Worm (Caenorhabditis elegans) whole organism, midembryonic: ENCODE measurements around the gene syd-2.

Experiments used
- T22C8.4 ChIP-seq: fragments of 200-800 bp; sonication (Bioruptor generic); IDR thresholded peaks from 2 replicates; pipeline ENCODE4 v1.3.6; 2022; ENCODE audit warnings: missing genetic modification characterization, missing compliant biosample characterization
- flt-1 ChIP-seq: fragments of 200-800 bp; sonication (Bioruptor generic); IDR thresholded peaks from 2 replicates; pipeline ENCODE4 v1.3.6; 2022; ENCODE audit warnings: missing genetic modification characterization, missing compliant biosample characterization
- klf-2 ChIP-seq: fragments of 200-800 bp; sonication (Bioruptor generic); conservative IDR thresholded peaks from 2 replicates; pipeline ENCODE4 v1.3.6; 2022; ENCODE audit warnings: missing genetic modification reagents, missing genetic modification characterization, missing compliant biosample characterization
- med-1 ChIP-seq: sonication (generic microtip); optimal IDR thresholded peaks from 2 replicates; lab custom pipeline; 2017; ENCODE audit warnings: missing genetic modification characterization, mild to moderate bottlenecking, missing compliant biosample characterization, antibody characterized with exemption, missing genetic modification reagents; ENCODE audit not compliant: insufficient read depth
- ref-1 ChIP-seq: fragments of 200-800 bp; sonication (Bioruptor generic); conservative IDR thresholded peaks from 2 replicates; pipeline ENCODE4 v1.3.6; 2022; ENCODE audit warnings: missing genetic modification reagents, missing genetic modification characterization, missing compliant biosample characterization
- tab-1 ChIP-seq: fragments of 200-800 bp; sonication (Bioruptor generic); IDR thresholded peaks from 2 replicates; pipeline ENCODE4 v1.3.6; 2022; ENCODE audit warnings: missing genetic modification characterization, missing compliant biosample characterization
- ztf-23 ChIP-seq: fragments of 200-800 bp; sonication (Bioruptor generic); IDR thresholded peaks from 2 replicates; pipeline ENCODE4 v1.3.6; 2022; ENCODE audit warnings: missing genetic modification reagents, missing genetic modification characterization, missing compliant biosample characterization
- ztf-29 ChIP-seq: fragments of 200-800 bp; sonication (Bioruptor generic); IDR thresholded peaks from 2 replicates; pipeline ENCODE4 v1.3.6; 2022; ENCODE audit warnings: missing genetic modification reagents, missing genetic modification characterization, missing compliant biosample characterization

ce11 chrX:10499590-10499989 lies 55.4 kb downstream of the syd-2 start, which contains the start of gene vab-3:
- TF ChIP-seq ref-1 (GFP tag; lab: Robert Waterston, UW) (no peak), flt-1 (GFP tag; lab: Robert Waterston, UW) (no peak), med-1 (GFP tag; lab: Kevin White, UChicago) (no peak), ztf-29 (GFP tag; lab: Robert Waterston, UW) (no peak), klf-2 (GFP tag; lab: Robert Waterston, UW) (no peak), T22C8.4 (GFP tag; lab: Robert Waterston, UW) (no peak), ztf-23 (no peak), tab-1 (GFP tag; lab: Robert Waterston, UW) (no peak)
